Worm (Caenorhabditis elegans) whole organism, young adult: ENCODE results near the gene fbxa-5.

ENCODE experiments used
- F55B11.4 ChIP-seq: sonication (generic microtip); optimal IDR thresholded peaks from 2 replicates; lab custom pipeline; 2016; ENCODE audit warnings: missing compliant biosample characterization, missing genetic modification characterization, borderline replicate concordance; ENCODE audit not compliant: insufficient read depth
- lag-1 ChIP-seq: fragments of 200-800 bp; sonication (Bioruptor generic); IDR thresholded peaks from 2 replicates; pipeline ENCODE4 v1.3.6; 2022; ENCODE audit warnings: missing genetic modification reagents, missing genetic modification characterization, missing compliant biosample characterization
- lir-1 ChIP-seq: fragments of 200-800 bp; sonication (Bioruptor generic); conservative IDR thresholded peaks from 2 replicates; pipeline ENCODE4 v1.3.6; 2022; ENCODE audit warnings: missing genetic modification reagents, missing genetic modification characterization, missing compliant biosample characterization
- nfya-1 ChIP-seq: sonication (generic microtip); optimal IDR thresholded peaks from 2 replicates; lab custom pipeline; 2017; ENCODE audit warnings: antibody characterized with exemption, missing compliant biosample characterization, missing genetic modification characterization, borderline replicate concordance; ENCODE audit not compliant: insufficient read depth
- nfya-2 ChIP-seq: fragments of 200-800 bp; sonication (Bioruptor generic); IDR thresholded peaks from 2 replicates; pipeline ENCODE4 v1.3.6; 2022; ENCODE audit warnings: missing genetic modification reagents, missing genetic modification characterization, missing compliant biosample characterization
- sptf-2 ChIP-seq: fragments of 200-800 bp; sonication (Bioruptor generic); optimal IDR thresholded peaks from 2 replicates; lab custom pipeline; 2018; ENCODE audit warnings: mild to moderate bottlenecking, missing genetic modification characterization, missing compliant biosample characterization
- unc-130 ChIP-seq: sonication (generic microtip); optimal IDR thresholded peaks from 2 replicates; lab custom pipeline; 2016; ENCODE audit warnings: missing genetic modification reagents, missing genetic modification characterization, missing compliant biosample characterization
- zfh-2 ChIP-seq: fragments of 200-800 bp; sonication (Bioruptor generic); conservative IDR thresholded peaks from 2 replicates; pipeline ENCODE4 v1.3.6; 2022; ENCODE audit warnings: missing genetic modification reagents, missing genetic modification characterization, missing compliant biosample characterization
- ztf-22 ChIP-seq: fragments of 200-800 bp; sonication (Bioruptor generic); optimal IDR thresholded peaks from 2 replicates; lab custom pipeline; 2018; ENCODE audit warnings: mild to moderate bottlenecking, missing genetic modification characterization, moderate library complexity, missing compliant biosample characterization

DNA sequence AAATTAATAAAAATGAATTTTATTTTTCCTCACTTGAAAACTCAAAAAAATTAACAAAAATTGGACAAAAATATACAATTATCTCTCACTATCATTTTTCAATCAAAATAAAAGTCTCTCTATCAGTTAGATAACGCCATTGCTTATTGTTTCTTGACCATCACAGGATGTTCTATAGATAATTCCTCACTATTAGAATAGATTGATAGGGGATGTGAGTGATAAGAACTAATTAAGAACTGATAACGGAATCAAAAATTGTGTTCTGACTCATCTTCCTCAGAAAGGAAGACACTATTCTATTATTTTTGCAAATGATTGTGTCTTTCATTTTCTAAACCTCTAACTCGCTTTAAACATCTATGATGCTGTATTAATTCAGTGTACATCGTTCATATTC lies 51.0 kb downstream of the fbxa-5 start:
- no peak for TF ChIP-seq ztf-22 (GFP tag; lab: Kevin White, UChicago)
- TF ChIP-seq sptf-2: no peak
- no peak for TF ChIP-seq nfya-1 (tag; lab: Kevin White, UChicago)
- TF ChIP-seq nfya-2 (GFP tag; lab: Robert Waterston, UW): no peak
- no peak for TF ChIP-seq zfh-2
- TF ChIP-seq lag-1: no peak
- TF ChIP-seq F55B11.4 (tag; lab: Kevin White, UChicago): no peak
- no peak for TF ChIP-seq unc-130 (GFP tag; lab: Kevin White, UChicago)
- no peak for TF ChIP-seq lir-1 (GFP tag; lab: Robert Waterston, UW)
